Worm (Caenorhabditis elegans) whole organism, L4/young adult: ENCODE results near the gene C52D10.3.

Source experiments
- W03F9.2 ChIP-seq: fragments of 150-350 bp; optimal IDR thresholded peaks from 2 replicates; lab custom pipeline; 2014; ENCODE audit warnings: missing biosample characterization, missing genetic modification characterization
- dao-5 ChIP-seq: sonication (generic microtip); optimal IDR thresholded peaks from 2 replicates; lab custom pipeline; 2016; ENCODE audit warnings: missing genotype, missing genetic modification characterization, moderate library complexity, missing compliant biosample characterization
- him-1 ChIP-seq: sonication (generic microtip); optimal IDR thresholded peaks from 2 replicates; lab custom pipeline; 2016; ENCODE audit warnings: missing genotype, missing genetic modification reagents, missing genetic modification characterization, missing compliant biosample characterization

Gene C52D10.3

DNA sequence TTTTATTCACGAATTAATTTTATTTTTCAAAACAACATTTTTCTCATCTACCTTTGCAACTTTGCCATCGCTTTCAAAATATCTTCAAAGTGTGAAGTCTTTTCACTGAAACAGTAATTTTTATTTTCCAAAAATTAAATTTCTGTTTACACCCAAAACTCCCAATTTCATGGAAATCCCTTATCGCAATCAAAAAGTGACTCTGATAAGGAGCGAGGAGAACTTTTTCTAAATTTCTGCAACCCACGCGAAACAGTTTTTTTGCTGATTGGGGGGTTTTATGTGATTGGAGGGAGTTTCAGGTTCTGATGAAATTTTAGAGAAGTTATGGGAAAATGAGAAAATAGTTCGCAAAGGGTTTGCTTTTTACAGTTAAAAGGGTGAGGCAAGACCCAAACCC, 3.3 kb downstream of the C52D10.3 start:
- TF ChIP-seq W03F9.2 (tag; lab: Kevin White, UChicago) (no peak), dao-5 (tag; lab: Kevin White, UChicago) (no peak), him-1 (no peak)

DNA sequence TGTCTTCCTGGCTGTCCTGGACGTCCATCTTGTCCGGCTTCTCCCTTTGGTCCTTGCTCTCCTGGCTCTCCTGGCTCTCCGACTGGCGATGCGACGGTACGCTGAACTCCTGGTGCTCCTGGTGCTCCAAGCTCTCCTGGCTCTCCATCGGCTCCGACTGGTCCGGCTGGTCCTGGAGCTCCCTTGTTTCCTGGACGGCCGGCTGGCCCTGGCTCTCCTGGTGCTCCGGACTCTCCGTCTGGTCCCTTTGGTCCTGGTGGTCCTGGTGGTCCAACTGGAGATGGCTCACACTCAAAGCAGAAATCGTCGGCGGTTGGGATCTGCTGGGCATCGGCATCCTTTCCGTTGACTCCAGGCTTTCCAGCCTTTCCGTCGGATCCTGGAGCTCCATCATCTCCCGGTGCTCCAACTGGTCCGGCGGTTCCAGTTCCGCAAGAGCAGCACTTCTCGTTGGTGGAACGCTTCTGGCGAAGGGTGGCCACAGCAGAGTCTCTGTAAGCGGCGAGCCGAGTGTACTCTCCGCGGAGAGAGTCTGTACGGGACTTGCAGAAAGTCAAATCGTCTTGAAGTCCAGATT, 6.8 kb downstream of the C52D10.3 start:
- TF ChIP-seq W03F9.2 (tag; lab: Kevin White, UChicago): no peak

DNA sequence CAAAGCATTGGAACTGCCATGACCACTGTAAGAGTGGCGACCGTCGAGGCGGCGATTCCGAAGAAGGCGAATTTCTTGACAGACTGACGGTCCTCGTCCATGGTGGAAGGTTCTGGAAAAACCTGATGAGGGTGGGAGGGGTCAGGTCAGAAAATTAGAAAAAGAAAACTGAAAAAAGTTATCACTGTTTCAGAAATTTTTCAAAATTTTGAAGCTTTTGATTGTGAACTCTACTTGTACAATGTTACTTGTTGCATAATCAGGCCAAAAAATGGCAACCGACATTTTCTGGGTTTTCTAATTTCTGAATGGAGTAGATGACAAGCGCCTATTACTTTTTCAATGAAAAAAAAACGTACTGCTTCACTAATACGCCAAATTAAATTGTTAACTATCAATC, 7.4 kb downstream of the C52D10.3 start, which contains the start of gene col-138:
TSS of gene col-138 (minus strand) at position 101 of the 400 bp plus-strand sequence.
- no peak for TF ChIP-seq him-1
- TF ChIP-seq W03F9.2 (tag; lab: Kevin White, UChicago): no peak
- TF ChIP-seq dao-5 (tag; lab: Kevin White, UChicago): no peak

DNA sequence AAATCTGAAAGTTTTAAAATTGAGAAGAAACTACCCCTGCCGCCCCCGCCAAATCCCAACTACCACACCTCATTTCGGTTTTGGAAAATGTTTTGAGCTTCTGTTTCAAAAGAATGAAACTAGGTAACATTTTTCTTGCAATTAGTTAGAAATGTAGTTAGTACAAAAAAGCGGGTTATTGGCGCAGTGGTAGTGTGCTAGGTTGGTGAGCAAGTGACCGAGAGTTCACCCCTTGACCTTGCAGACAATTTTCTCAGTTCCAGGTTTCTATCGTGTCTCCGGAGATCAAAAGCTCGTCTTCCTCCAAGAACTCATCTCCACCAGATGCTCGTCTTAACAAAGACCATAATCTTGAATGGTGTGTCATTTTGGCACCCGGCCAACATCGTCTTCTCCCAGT, 12.9 kb downstream of the C52D10.3 start:
- TF ChIP-seq W03F9.2 (tag; lab: Kevin White, UChicago): no peak
- TF ChIP-seq him-1: no peak
- TF ChIP-seq dao-5 (tag; lab: Kevin White, UChicago): no peak

DNA sequence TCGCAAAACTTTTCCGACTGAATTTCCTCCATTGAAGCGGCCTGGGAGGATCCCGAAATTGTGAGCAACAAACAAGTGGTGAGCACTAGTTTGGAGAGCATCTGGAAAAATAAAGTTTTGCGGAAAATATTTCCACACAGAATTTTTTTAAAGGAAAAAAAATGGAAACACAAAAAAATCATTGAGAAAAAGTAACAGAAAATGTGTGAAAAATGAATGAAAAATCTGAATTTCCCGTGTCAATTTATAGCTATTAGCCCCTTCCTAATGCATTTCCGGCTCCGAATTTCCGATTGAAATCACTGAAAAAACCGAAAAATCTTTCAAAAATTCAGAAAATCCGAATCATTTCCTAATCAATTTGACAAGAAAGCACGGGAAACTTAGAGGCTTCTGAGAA, 15.5 kb downstream of the C52D10.3 start, which contains the start of gene flp-17:
TSS of gene flp-17 (minus strand) at position 101 of the 400 bp plus-strand sequence.
- TF ChIP-seq him-1: no peak
- no peak for TF ChIP-seq W03F9.2 (tag; lab: Kevin White, UChicago)
- TF ChIP-seq dao-5 (tag; lab: Kevin White, UChicago): no peak

DNA sequence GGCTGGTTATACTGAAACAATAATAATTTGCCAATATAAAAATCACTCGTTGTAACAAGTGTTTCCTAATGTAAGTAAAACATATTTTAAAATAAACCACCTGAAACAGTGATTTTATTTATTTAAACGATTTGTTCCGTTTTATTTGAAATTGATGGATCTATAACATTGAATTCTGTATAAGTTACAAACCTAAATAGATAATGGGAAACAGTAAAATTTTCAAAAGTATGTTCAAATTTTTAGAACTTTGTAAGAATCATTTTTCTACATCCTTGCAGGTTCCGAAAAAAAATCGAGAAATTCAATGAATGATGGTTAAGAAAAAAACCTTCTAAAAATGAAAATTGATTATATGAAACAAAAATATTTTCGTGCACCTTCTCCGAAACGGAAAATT, 17.2 kb downstream of the C52D10.3 start:
- TF ChIP-seq dao-5 (tag; lab: Kevin White, UChicago) (no peak), him-1 (no peak), W03F9.2 (tag; lab: Kevin White, UChicago) (no peak)

DNA sequence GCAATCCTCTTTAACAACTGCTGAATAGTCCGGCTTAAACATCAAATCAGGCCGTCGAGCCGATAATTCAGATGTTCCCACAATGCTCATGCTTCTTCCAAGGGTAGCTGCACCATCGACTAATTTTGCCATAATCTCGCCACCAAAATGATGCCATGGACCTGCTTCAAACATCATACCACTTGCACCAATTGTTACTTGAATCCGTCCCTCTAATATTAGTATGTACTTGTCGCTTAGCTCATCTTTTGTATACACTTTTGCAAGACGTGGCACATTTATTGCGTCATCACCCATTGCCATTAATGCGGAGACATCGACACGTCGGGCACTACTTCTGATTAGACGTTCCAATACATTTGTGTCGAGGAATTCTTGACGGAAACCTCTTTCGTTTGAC, 23.4 kb downstream of the C52D10.3 start:
- TF ChIP-seq W03F9.2 (tag; lab: Kevin White, UChicago) (no peak), him-1 (no peak), dao-5 (tag; lab: Kevin White, UChicago) (no peak)

DNA sequence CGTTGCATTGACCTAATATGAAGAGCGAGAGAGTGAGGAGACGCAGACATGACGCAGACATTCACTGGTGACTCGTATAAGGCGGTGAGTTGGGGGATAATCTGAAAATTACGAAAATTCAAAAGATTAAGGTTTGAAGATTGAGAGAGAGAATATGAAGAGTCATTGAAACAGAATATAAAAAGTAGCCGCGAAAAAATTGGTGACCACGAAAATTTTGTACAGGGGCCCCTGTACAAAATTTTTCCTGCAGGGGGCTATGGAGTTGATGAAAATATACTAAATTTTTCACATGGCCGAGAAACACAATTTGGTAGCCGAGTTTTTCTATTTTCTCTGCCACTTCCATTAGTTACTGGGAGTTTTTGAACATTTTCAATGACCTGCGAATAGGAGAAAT, 30.5 kb downstream of the C52D10.3 start, which contains the start of gene cnnm-1:
TSS of gene cnnm-1 (minus strand) at position 101 of the 400 bp plus-strand sequence.
- TF ChIP-seq W03F9.2 (tag; lab: Kevin White, UChicago) (no peak), him-1 (no peak), dao-5 (tag; lab: Kevin White, UChicago) (no peak)

DNA sequence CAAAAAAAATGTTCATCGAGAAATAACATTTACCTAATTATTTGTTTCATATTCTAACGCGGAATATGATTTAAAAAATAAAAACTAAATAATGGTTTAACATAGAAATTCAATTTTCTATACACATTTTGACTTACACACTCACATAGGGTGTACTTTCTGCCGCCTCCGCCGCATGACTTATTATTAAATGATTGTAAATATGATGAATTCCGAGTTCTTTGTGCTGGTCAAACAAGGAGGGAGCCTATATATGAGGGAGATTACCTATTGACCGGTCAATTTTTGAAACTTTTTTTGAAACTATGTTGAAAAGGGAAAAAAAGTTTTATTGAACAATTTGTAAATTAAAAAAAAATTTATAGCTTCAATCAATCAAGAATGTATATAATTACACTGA, 31.6 kb downstream of the C52D10.3 start:
- TF ChIP-seq W03F9.2 (tag; lab: Kevin White, UChicago) (no peak), dao-5 (tag; lab: Kevin White, UChicago) (no peak), him-1 (no peak)

DNA sequence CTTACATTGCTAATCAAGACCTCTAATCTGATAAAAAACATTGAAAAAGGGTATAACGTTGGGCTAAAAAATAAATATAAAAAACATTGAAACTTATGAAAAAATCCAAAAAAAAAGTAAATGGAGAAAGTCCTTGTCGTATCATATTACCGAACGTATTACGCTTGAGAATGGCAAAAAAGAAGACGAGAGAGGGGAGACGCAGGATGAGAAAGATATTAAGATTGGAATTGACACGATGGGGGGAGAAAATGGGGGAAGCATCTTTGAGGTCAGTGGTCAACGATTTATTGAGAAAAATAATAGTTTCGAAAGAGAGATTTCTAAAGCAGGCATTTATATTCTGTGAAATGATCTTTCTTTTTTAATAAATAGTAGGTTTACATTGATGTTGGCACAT, 33.0 kb downstream of the C52D10.3 start:
- TF ChIP-seq W03F9.2 (tag; lab: Kevin White, UChicago) (no peak), dao-5 (tag; lab: Kevin White, UChicago) (no peak), him-1 (no peak)

DNA sequence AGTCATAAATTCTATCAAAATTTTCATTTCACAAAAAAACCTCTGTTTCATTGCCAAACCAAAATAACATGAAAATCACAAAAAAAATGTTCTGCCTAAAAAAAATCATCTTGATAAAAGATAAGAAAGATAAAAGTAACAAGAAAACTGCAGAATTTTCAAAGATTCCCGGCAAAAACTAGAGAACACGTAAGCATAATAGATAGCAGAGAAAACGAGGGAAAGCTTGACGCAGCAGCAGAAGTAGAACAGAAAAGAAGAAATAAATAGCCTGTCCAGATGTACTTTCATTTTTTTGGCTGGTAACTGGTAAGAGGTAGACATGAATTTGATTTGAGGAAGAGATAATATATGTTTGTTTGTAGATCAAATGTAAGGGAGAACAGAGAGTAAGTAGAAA, 34.5 kb downstream of the C52D10.3 start:
- TF ChIP-seq him-1: no peak
- no peak for TF ChIP-seq W03F9.2 (tag; lab: Kevin White, UChicago)
- no peak for TF ChIP-seq dao-5 (tag; lab: Kevin White, UChicago)

DNA sequence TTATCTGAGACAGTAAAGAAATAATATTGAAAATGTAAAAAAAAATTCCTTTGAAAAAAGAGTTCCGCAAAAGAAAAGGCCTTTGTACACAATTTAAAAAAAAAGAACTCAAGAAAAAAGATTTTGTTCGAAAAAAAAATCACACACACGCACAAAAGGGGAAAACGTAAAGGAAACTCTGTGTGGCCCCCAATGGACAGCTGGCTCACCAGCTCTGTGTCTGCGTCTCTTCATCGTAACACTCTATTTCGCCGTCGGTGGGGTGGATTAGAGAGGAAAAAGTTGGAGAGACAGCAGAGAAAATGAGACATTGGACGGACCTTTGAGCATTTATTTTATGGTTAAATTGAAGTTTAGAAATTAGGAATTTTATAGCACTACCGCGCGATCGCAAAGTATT, 38.8 kb downstream of the C52D10.3 start:
- TF ChIP-seq W03F9.2 (tag; lab: Kevin White, UChicago) (no peak), dao-5 (tag; lab: Kevin White, UChicago) (no peak), him-1 (no peak)

DNA sequence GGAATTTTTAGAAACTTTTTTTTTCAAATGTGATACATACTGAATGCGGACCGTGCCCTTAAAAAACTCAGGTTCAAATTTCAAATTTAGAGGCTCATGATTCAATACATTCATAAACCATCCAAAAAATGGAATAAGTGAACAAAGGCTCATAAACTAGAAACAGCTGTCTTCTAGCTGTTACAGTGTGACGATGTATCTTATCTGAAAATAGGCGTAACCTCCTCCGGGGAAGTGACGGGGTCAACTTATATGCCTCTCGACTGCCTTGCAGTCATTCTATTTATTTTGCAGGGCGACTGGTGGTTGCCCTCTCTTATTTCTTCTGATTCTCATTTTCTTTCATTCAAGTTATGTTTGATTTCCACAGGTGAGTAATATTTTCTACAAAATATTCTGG, 39.8 kb downstream of the C52D10.3 start, which contains the start of gene Y116A8B.1:
TSS of gene Y116A8B.1 (plus strand) at position 301 of the 400 bp plus-strand sequence.
- no peak for TF ChIP-seq him-1
- TF ChIP-seq W03F9.2 (tag; lab: Kevin White, UChicago): no peak
- no peak for TF ChIP-seq dao-5 (tag; lab: Kevin White, UChicago)

DNA sequence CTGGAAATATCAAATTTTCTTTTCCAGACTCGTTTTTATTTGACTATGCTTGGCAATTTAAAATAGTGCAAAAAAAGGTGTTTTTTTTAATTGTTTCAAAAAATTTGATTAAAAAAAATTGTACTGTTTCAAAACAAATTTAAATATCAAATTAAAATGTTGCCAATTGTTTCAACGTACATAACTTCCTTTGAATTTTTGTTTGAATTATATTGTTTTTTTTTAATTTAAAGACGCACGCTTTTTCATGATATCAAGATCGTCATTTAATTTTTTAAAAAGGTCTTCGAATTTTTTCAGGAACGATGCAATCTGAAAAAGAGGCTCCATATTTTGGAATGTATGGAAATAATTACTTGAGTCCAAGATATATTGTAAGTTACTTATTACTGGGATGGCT, 47.2 kb downstream of the C52D10.3 start, which contains the start of gene Y116A8B.4:
TSS of gene Y116A8B.4 (plus strand) at position 301 of the 400 bp plus-strand sequence.
- TF ChIP-seq W03F9.2 (tag; lab: Kevin White, UChicago): no peak
- TF ChIP-seq him-1: no peak
- TF ChIP-seq dao-5 (tag; lab: Kevin White, UChicago): no peak

DNA sequence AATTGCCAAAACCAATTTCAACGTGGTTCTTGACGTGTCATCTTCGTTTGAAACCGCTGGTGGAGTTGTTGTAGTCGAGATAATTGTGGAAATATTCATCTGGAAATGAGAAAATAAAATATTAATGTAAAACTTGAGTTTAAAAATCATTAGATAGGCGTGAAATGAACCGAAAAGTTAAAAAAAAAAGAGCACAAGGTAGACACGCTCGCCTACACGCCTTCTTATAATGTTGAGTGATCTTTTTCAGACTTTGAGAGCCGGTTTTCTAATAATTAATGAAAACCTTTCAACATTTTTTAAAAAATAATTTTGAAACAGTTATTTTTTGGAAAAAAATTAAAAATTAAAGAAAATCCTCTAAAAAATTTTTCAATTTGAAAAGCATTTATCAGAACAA, 54.7 kb downstream of the C52D10.3 start, which contains the start of gene npr-32:
TSS of gene npr-32 (minus strand) at position 101 of the 400 bp plus-strand sequence.
- TF ChIP-seq W03F9.2 (tag; lab: Kevin White, UChicago) (no peak), dao-5 (tag; lab: Kevin White, UChicago) (no peak), him-1 (no peak)
